Fruit fly (Drosophila melanogaster) whole organism, pupa: Measurements from ENCODE around the gene aay.

ENCODE experiments used
- CG14655 ChIP-seq: fragments of 200-800 bp; sonication (Bioruptor generic); optimal IDR thresholded peaks from 3 replicates; lab custom pipeline; 2017; ENCODE audit warnings: mild to moderate bottlenecking, missing biosample characterization, missing genetic modification reagents, missing genetic modification characterization
- CG15710 ChIP-seq: fragments of 200-800 bp; sonication (Bioruptor generic); optimal IDR thresholded peaks from 2 replicates; lab custom pipeline; 2018; ENCODE audit warnings: missing biosample characterization, mild to moderate bottlenecking, missing genetic modification characterization, moderate library complexity
- CG32121 ChIP-seq: fragments of 200-800 bp; sonication (Bioruptor generic); IDR thresholded peaks from 2 replicates; pipeline ENCODE4 v1.3.6; 2022; ENCODE audit warnings: missing biosample characterization, missing genetic modification characterization
- CG4496 ChIP-seq: fragments of 200-800 bp; sonication (Bioruptor generic); IDR thresholded peaks from 3 replicates; pipeline ENCODE4 v1.3.6; 2022; ENCODE audit warnings: missing biosample characterization, missing genetic modification characterization
- CG8159 ChIP-seq: fragments of 200-800 bp; sonication (Bioruptor generic); optimal IDR thresholded peaks from 3 replicates; lab custom pipeline; 2018; ENCODE audit warnings: missing biosample characterization, mild to moderate bottlenecking, missing genetic modification characterization, moderate library complexity
- CG8301 ChIP-seq: fragments of 200-800 bp; sonication (Bioruptor generic); optimal IDR thresholded peaks from 2 replicates; lab custom pipeline; 2018; ENCODE audit warnings: missing biosample characterization, mild to moderate bottlenecking, missing genetic modification characterization
- CG9948 ChIP-seq: fragments of 200-800 bp; sonication (Bioruptor generic); optimal IDR thresholded peaks from 2 replicates; lab custom pipeline; 2018; ENCODE audit warnings: missing biosample characterization, mild to moderate bottlenecking, missing genetic modification characterization, moderate library complexity
- D1 ChIP-seq: fragments of 200-800 bp; sonication (Bioruptor generic); optimal IDR thresholded peaks from 2 replicates; lab custom pipeline; 2018; ENCODE audit warnings: missing biosample characterization, mild to moderate bottlenecking, missing genetic modification characterization, moderate library complexity
- Ets98B ChIP-seq: fragments of 200-800 bp; sonication (Bioruptor generic); IDR thresholded peaks from 2 replicates; pipeline ENCODE4 v1.3.6; 2022; ENCODE audit warnings: missing biosample characterization, missing genetic modification characterization
- Snoo ChIP-seq: fragments of 200-800 bp; sonication (Bioruptor generic); optimal IDR thresholded peaks from 3 replicates; lab custom pipeline; 2017; ENCODE audit warnings: missing biosample characterization, mild to moderate bottlenecking, missing genetic modification characterization, inconsistent platforms

DNA sequence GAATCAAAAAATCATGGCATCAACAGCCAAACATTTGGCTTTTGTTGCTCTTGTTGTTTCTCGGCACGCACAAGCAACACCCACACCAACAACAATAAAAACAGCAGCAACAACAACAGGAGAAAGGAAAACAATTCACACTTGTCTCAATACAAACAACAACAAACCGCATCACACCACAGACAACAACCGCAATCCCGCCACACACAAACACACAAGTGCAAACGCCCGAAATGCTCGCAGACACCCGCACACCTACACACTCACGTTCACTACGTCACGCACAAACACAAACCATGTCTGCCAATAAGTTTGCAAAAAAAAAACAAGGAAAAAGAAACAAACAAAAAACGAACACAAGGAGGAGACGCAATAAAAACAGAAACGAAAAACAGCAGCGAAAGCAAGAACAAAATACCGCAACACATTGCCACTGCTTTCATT is 44.7 kb downstream of the aay start:
- peak; percentile 75 for TF ChIP-seq CG4496
- TF ChIP-seq CG9948 (tag; lab: Kevin White, UChicago), result no peak
- TF ChIP-seq CG32121 (GFP tag; lab: Robert Waterston, UW), result peak; percentile 43; the same call in 1 of the 2 replicates
- no peak for TF ChIP-seq CG8301 (tag; lab: Kevin White, UChicago)
- TF ChIP-seq CG14655 (GFP tag; lab: Kevin White, UChicago), result no peak
- TF ChIP-seq Ets98B (GFP tag; lab: Robert Waterston, UW), result peak; percentile 80
- TF ChIP-seq CG8159, result no peak
- TF ChIP-seq D1 (tag; lab: Kevin White, UChicago), result no peak
- peak; percentile 12 for TF ChIP-seq Snoo (tag; lab: Kevin White, UChicago)
- peak; percentile 35 for TF ChIP-seq CG15710
